Fruit fly (Drosophila melanogaster) whole organism, embryonic: ENCODE results near the gene CG13311.

ENCODE experiments used
- Bgb ChIP-seq: fragments of 200-800 bp; sonication (Bioruptor generic); IDR thresholded peaks from 2 replicates; pipeline ENCODE4 v1.3.6; 2022; ENCODE audit warnings: missing biosample characterization, missing genetic modification characterization; ENCODE audit not compliant: partially characterized antibody
- C15 ChIP-seq: fragments of 200-800 bp; sonication (Bioruptor generic); IDR thresholded peaks from 3 replicates; pipeline ENCODE4 v1.3.6; 2022; ENCODE audit warnings: missing biosample characterization, missing genetic modification characterization
- CG11695 ChIP-seq: fragments of 200-800 bp; sonication (Bioruptor generic); IDR thresholded peaks from 3 replicates; pipeline ENCODE4 v1.3.6; 2022; ENCODE audit warnings: missing biosample characterization, missing genetic modification characterization
- CG12236 ChIP-seq: fragments of 200-800 bp; sonication (Bioruptor generic); optimal IDR thresholded peaks from 2 replicates; lab custom pipeline; 2016; ENCODE audit warnings: missing biosample characterization, missing genetic modification characterization
- CG1233 ChIP-seq: fragments of 200-800 bp; sonication (Bioruptor generic); optimal IDR thresholded peaks from 4 replicates; lab custom pipeline; 2018; ENCODE audit warnings: missing biosample characterization, mild to moderate bottlenecking, missing genetic modification characterization
- CG13424 ChIP-seq: fragments of 200-800 bp; sonication (Bioruptor generic); optimal IDR thresholded peaks from 2 replicates; lab custom pipeline; 2019; ENCODE audit warnings: missing biosample characterization, mild to moderate bottlenecking, missing genetic modification characterization, moderate library complexity
- CG13775 ChIP-seq: fragments of 200-800 bp; sonication (Bioruptor generic); optimal IDR thresholded peaks from 3 replicates; lab custom pipeline; 2017; ENCODE audit warnings: missing biosample characterization, mild to moderate bottlenecking, missing genetic modification characterization
- CG15011 ChIP-seq: fragments of 200-800 bp; sonication (Bioruptor generic); optimal IDR thresholded peaks from 3 replicates; lab custom pipeline; 2018; ENCODE audit warnings: missing biosample characterization, mild to moderate bottlenecking, missing genetic modification characterization
- CG17385 ChIP-seq: fragments of 200-800 bp; sonication (Bioruptor generic); optimal IDR thresholded peaks from 3 replicates; lab custom pipeline; 2018; ENCODE audit warnings: missing biosample characterization, mild to moderate bottlenecking, missing genetic modification characterization
- CG18011 ChIP-seq: fragments of 200-800 bp; sonication (Bioruptor generic); optimal IDR thresholded peaks from 2 replicates; lab custom pipeline; 2017; ENCODE audit warnings: missing biosample characterization, missing genetic modification characterization, mild to moderate bottlenecking, moderate library complexity, missing genotype
- CG2875 ChIP-seq: fragments of 200-800 bp; sonication (Bioruptor generic); optimal IDR thresholded peaks from 2 replicates; lab custom pipeline; 2017; ENCODE audit warnings: missing biosample characterization, mild to moderate bottlenecking, missing genetic modification characterization, missing genetic modification reagents
- CG30020 ChIP-seq: fragments of 200-800 bp; optimal IDR thresholded peaks from 2 replicates; lab custom pipeline; 2019; ENCODE audit warnings: missing biosample characterization, mild to moderate bottlenecking, missing genetic modification characterization, moderate library complexity
- CG30403 ChIP-seq: fragments of 200-800 bp; sonication (Bioruptor generic); optimal IDR thresholded peaks from 3 replicates; lab custom pipeline; 2016; ENCODE audit warnings: missing biosample characterization, missing genetic modification characterization
- CG3281 ChIP-seq: fragments of 200-800 bp; sonication (Bioruptor generic); optimal IDR thresholded peaks from 3 replicates; lab custom pipeline; 2017; ENCODE audit warnings: missing biosample characterization, mild to moderate bottlenecking, missing genetic modification characterization
- CG3847 ChIP-seq: fragments of 200-800 bp; sonication (Bioruptor generic); IDR thresholded peaks from 2 replicates; pipeline ENCODE4 v1.3.6; 2022; ENCODE audit warnings: missing biosample characterization, missing genetic modification characterization
- CG4424 ChIP-seq: fragments of 200-800 bp; sonication (Bioruptor generic); optimal IDR thresholded peaks from 3 replicates; lab custom pipeline; 2016; ENCODE audit warnings: missing biosample characterization, missing genetic modification characterization
- CG4707 ChIP-seq: fragments of 200-800 bp; sonication (Bioruptor generic); optimal IDR thresholded peaks from 2 replicates; lab custom pipeline; 2018; ENCODE audit warnings: missing biosample characterization, mild to moderate bottlenecking, missing genetic modification characterization, moderate library complexity
- CG7372 ChIP-seq: fragments of 200-800 bp; sonication (Bioruptor generic); IDR thresholded peaks from 2 replicates; pipeline ENCODE4 v1.3.6; 2022; ENCODE audit warnings: missing biosample characterization, missing genetic modification characterization
- CG8290 ChIP-seq, 3 experiments: fragments of 200-800 bp; sonication (Bioruptor generic); optimal IDR thresholded peaks; 2 replicates each; lab custom pipeline; 2016 to 2019; ENCODE audit warnings: missing biosample characterization in 3 of 3, missing genetic modification characterization in 3 of 3, mild to moderate bottlenecking in 2 of 3, moderate library complexity in 1 of 3
- CG9437 ChIP-seq: fragments of 200-800 bp; sonication (Bioruptor generic); optimal IDR thresholded peaks from 2 replicates; lab custom pipeline; 2018; ENCODE audit warnings: missing biosample characterization, mild to moderate bottlenecking, missing genetic modification characterization
- CG9817 ChIP-seq: fragments of 200-800 bp; sonication (Bioruptor generic); optimal IDR thresholded peaks from 2 replicates; lab custom pipeline; 2018; ENCODE audit warnings: missing biosample characterization, mild to moderate bottlenecking, missing genetic modification characterization, moderate library complexity
- CG9876 ChIP-seq: fragments of 200-800 bp; sonication (Bioruptor generic); optimal IDR thresholded peaks from 2 replicates; lab custom pipeline; 2016; ENCODE audit warnings: missing biosample characterization, missing genetic modification characterization
- Elba2 ChIP-seq: fragments of 200-800 bp; sonication (Bioruptor generic); optimal IDR thresholded peaks from 3 replicates; lab custom pipeline; 2016; ENCODE audit warnings: missing biosample characterization, missing genetic modification characterization
- HHEX ChIP-seq: fragments of 200-800 bp; sonication (Bioruptor generic); optimal IDR thresholded peaks from 3 replicates; lab custom pipeline; 2017; ENCODE audit warnings: missing biosample characterization, mild to moderate bottlenecking, missing genetic modification characterization, missing genetic modification reagents
- HLH54F ChIP-seq: fragments of 200-800 bp; sonication (Bioruptor generic); optimal IDR thresholded peaks from 3 replicates; lab custom pipeline; 2016; ENCODE audit warnings: missing biosample characterization, missing genetic modification characterization
- MESR4 ChIP-seq: fragments of 200-800 bp; sonication (Bioruptor generic); optimal IDR thresholded peaks from 2 replicates; lab custom pipeline; 2018; ENCODE audit warnings: missing biosample characterization, mild to moderate bottlenecking, missing genetic modification characterization, moderate library complexity
- Med ChIP-seq: fragments of 200-800 bp; sonication (Bioruptor generic); peaks from one replicate; lab custom pipeline; 2016; ENCODE audit warnings: missing biosample characterization, missing genetic modification characterization, mild to moderate bottlenecking, inconsistent platforms, moderate library complexity
- Myb ChIP-seq: fragments of 200-800 bp; sonication (Bioruptor generic); optimal IDR thresholded peaks from 2 replicates; lab custom pipeline; 2016; ENCODE audit warnings: missing biosample characterization, missing genetic modification characterization
- PHDP ChIP-seq: fragments of 200-800 bp; sonication (Bioruptor generic); optimal IDR thresholded peaks from 3 replicates; lab custom pipeline; 2018; ENCODE audit warnings: missing biosample characterization, mild to moderate bottlenecking, missing genetic modification characterization, moderate library complexity
- Vsx1 ChIP-seq: fragments of 200-800 bp; sonication (Bioruptor generic); optimal IDR thresholded peaks from 2 replicates; lab custom pipeline; 2017; ENCODE audit warnings: missing biosample characterization, mild to moderate bottlenecking, missing genetic modification characterization, missing genetic modification reagents
- ato ChIP-seq: fragments of 200-800 bp; sonication (Bioruptor generic); IDR thresholded peaks from 2 replicates; pipeline ENCODE4 v1.3.6; 2022; ENCODE audit warnings: missing biosample characterization, missing genetic modification characterization; ENCODE audit not compliant: partially characterized antibody
- cato ChIP-seq: fragments of 200-800 bp; sonication (Bioruptor generic); optimal IDR thresholded peaks from 2 replicates; lab custom pipeline; 2016; ENCODE audit warnings: missing biosample characterization, missing genetic modification characterization, borderline replicate concordance
- dpn ChIP-seq, 2 experiments: fragments of 200-800 bp; sonication (Bioruptor generic); optimal IDR thresholded peaks; 3 replicates each; lab custom pipeline; 2016; ENCODE audit warnings: missing biosample characterization in 2 of 2, missing genetic modification characterization in 2 of 2
- ems ChIP-seq: fragments of 200-800 bp; sonication (Bioruptor generic); optimal IDR thresholded peaks from 3 replicates; lab custom pipeline; 2016; ENCODE audit warnings: missing biosample characterization, missing genetic modification characterization
- gem ChIP-seq: fragments of 200-800 bp; sonication (Bioruptor generic); optimal IDR thresholded peaks from 2 replicates; lab custom pipeline; 2019; ENCODE audit warnings: missing biosample characterization, mild to moderate bottlenecking, missing genetic modification characterization, moderate library complexity
- ind ChIP-seq: fragments of 200-800 bp; sonication (Bioruptor generic); optimal IDR thresholded peaks from 3 replicates; lab custom pipeline; 2016; ENCODE audit warnings: missing biosample characterization, missing genetic modification characterization
- lab ChIP-seq: fragments of 200-800 bp; sonication (Bioruptor generic); optimal IDR thresholded peaks from 3 replicates; lab custom pipeline; 2017; ENCODE audit warnings: missing biosample characterization, missing genetic modification characterization, mild to moderate bottlenecking, moderate library complexity, missing genetic modification reagents
- mam ChIP-seq: fragments of 200-800 bp; sonication (Bioruptor generic); optimal IDR thresholded peaks from 3 replicates; lab custom pipeline; 2016; ENCODE audit warnings: missing biosample characterization, missing genetic modification characterization
- mld ChIP-seq: fragments of 200-800 bp; sonication (Bioruptor generic); IDR thresholded peaks from 3 replicates; pipeline ENCODE4 v1.3.6; 2022; ENCODE audit warnings: missing biosample characterization, missing genetic modification characterization; ENCODE audit not compliant: partially characterized antibody
- nmo ChIP-seq: fragments of 200-800 bp; sonication (Bioruptor generic); optimal IDR thresholded peaks from 2 replicates; lab custom pipeline; 2018; ENCODE audit warnings: missing biosample characterization, mild to moderate bottlenecking, missing genetic modification characterization, moderate library complexity
- nom ChIP-seq: fragments of 200-800 bp; sonication (Bioruptor generic); optimal IDR thresholded peaks from 2 replicates; lab custom pipeline; 2017; ENCODE audit warnings: missing biosample characterization, missing genetic modification characterization, mild to moderate bottlenecking, moderate library complexity, missing genetic modification reagents
- pan ChIP-seq, 4 experiments: fragments of >200 bp in 3 of 4; fragments of 200-800 bp in 1 of 4; sonication (Bioruptor generic) in 1 of 4; optimal IDR thresholded peaks in 3 of 4; IDR thresholded peaks in 1 of 4; 2 replicates each; pipeline versions ENCODE4 v1.3.6 to Lab custom; 2017 to 2022; ENCODE audit warnings: missing biosample characterization in 2 of 4, missing genetic modification characterization in 2 of 4, mixed read lengths in 1 of 4
- peb ChIP-seq: fragments of 200-800 bp; sonication (Bioruptor generic); IDR thresholded peaks from 2 replicates; pipeline ENCODE4 v1.3.6; 2022; ENCODE audit warnings: missing biosample characterization, missing genetic modification characterization
- prd ChIP-seq, 3 experiments: fragments of >200 bp in 2 of 3; fragments of 200-800 bp in 1 of 3; sonication (Bioruptor generic) in 1 of 3; optimal IDR thresholded peaks in 2 of 3; IDR thresholded peaks in 1 of 3; 2 replicates in 2 of 3; 3 replicates in 1 of 3; pipeline versions ENCODE4 v1.3.6 to Lab custom; 2017 to 2022; ENCODE audit warnings: missing biosample characterization in 1 of 3, missing genetic modification characterization in 1 of 3
- sqz ChIP-seq: fragments of 200-800 bp; sonication (Bioruptor generic); optimal IDR thresholded peaks from 3 replicates; lab custom pipeline; 2018; ENCODE audit warnings: missing biosample characterization, mild to moderate bottlenecking, missing genetic modification characterization
- tio ChIP-seq: fragments of 200-800 bp; sonication (Bioruptor generic); optimal IDR thresholded peaks from 2 replicates; lab custom pipeline; 2017; ENCODE audit warnings: missing biosample characterization, missing genetic modification characterization, inconsistent platforms
- tx ChIP-seq: fragments of 200-800 bp; sonication (Bioruptor generic); optimal IDR thresholded peaks from 2 replicates; lab custom pipeline; 2016; ENCODE audit warnings: missing biosample characterization, missing genetic modification characterization
- zen2 ChIP-seq: fragments of 200-800 bp; sonication (Bioruptor generic); IDR thresholded peaks from 3 replicates; pipeline ENCODE4 v1.3.6; 2022; ENCODE audit warnings: missing biosample characterization, missing genetic modification characterization; ENCODE audit not compliant: partially characterized antibody

CG13311 gene

dm6 chr3L:8767876-8768275 lies 34.1 kb downstream of the CG13311 start (continued):
- TF ChIP-seq ems (GFP tag; lab: Kevin White, UChicago) (peak; percentile 5), CG3847 (peak; percentile 59), ato (GFP tag; lab: Robert Waterston, UW) (no peak), Elba2 (GFP tag; lab: Kevin White, UChicago) (no peak), CG9437 (GFP tag; lab: Kevin White, UChicago) (peak; percentile 70), Vsx1 (peak; percentile 39), CG7372 (GFP tag; lab: Robert Waterston, UW) (0 out of 2 replicates have a peak, but pooled peaks have one; percentile 10), CG9876 (GFP tag; lab: Kevin White, UChicago) (no peak), CG30403 (peak; percentile 69), CG13775 (GFP tag; lab: Kevin White, UChicago) (peak; percentile 50), CG2875 (GFP tag; lab: Kevin White, UChicago) (no peak), nom (GFP tag; lab: Kevin White, UChicago) (peak; percentile 2), gem (tag; lab: Kevin White, UChicago) (peak; percentile 60), CG17385 (peak; percentile 23), tx (GFP tag; lab: Kevin White, UChicago) (peak; percentile 10), MESR4 (GFP tag; lab: Kevin White, UChicago) (no peak), lab (peak; percentile 44), mam (peak; percentile 47), Bgb (no peak), Med (GFP tag; lab: Kevin White, UChicago) (peak; percentile 85), dpn (GFP tag; optimal IDR thresholded peaks at IDR 0.05; lab: Kevin White, UChicago) (peak in 1 of 2 experiments; percentile 23), CG1233 (peak; percentile 47), CG11695 (peak; percentile 55; the same call in 1 of the 3 replicates), peb (GFP tag; lab: Robert Waterston, UW) (no peak), zen2 (GFP tag; lab: Robert Waterston, UW) (no peak), CG4707 (GFP tag; lab: Kevin White, UChicago) (no peak), cato (GFP tag; lab: Kevin White, UChicago) (no peak), ind (GFP tag; lab: Kevin White, UChicago) (peak; percentile 37), CG8290 (GFP tag; optimal IDR thresholded peaks at IDR 0.05; lab: Kevin White, UChicago) (no peak), CG8290 (tag; optimal IDR thresholded peaks at IDR 0.05; lab: Kevin White, UChicago) (peak in 1 of 2 experiments; percentile 65), CG4424 (GFP tag; lab: Kevin White, UChicago) (peak; percentile 5), CG9817 (tag; lab: Kevin White, UChicago) (peak; percentile 23), C15 (GFP tag; lab: Robert Waterston, UW) (no peak), CG12236 (no peak), CG13424 (peak; percentile 22), prd (optimal IDR thresholded peaks at IDR 0.05; lab: Kevin White, UChicago) (no peak), prd (GFP tag; IDR thresholded peaks at IDR 0.05; lab: Robert Waterston, UW) (peak; percentile 58; the same call in 2 of the 3 replicates), pan (optimal IDR thresholded peaks at IDR 0.05; lab: Kevin White, UChicago) (no peak), pan (GFP tag; optimal IDR thresholded peaks at IDR 0.05 in 1 of 2, IDR thresholded peaks at IDR 0.05 in 1 of 2) (peak in 1 of 2 experiments; percentile 48), Myb (GFP tag; lab: Kevin White, UChicago) (peak; percentile 52), mld (GFP tag; lab: Robert Waterston, UW) (no peak), CG15011 (GFP tag; lab: Kevin White, UChicago) (peak; percentile 7), HHEX (GFP tag; lab: Kevin White, UChicago) (peak; percentile 54), HLH54F (GFP tag; lab: Kevin White, UChicago) (peak; percentile 28), CG3281 (peak; percentile 70), CG30020 (no peak), nmo (peak; percentile 39), CG18011 (peak; percentile 12), PHDP (tag; lab: Kevin White, UChicago) (peak; percentile 59), sqz (GFP tag; lab: Kevin White, UChicago) (no peak), tio (GFP tag; lab: Kevin White, UChicago) (peak; percentile 37)
